Worm (Caenorhabditis elegans) whole organism, young adult: ENCODE results near the gene T01B4.3.

ENCODE experiments used
- F37B4.10 ChIP-seq: fragments of 200-800 bp; sonication (Bioruptor generic); IDR thresholded peaks from 2 replicates; pipeline ENCODE4 v1.3.6; 2022; ENCODE audit warnings: missing genetic modification characterization, missing compliant biosample characterization
- T26A5.8 ChIP-seq: sonication (generic microtip); optimal IDR thresholded peaks from 2 replicates; lab custom pipeline; 2016; ENCODE audit warnings: missing genetic modification characterization, missing compliant biosample characterization
- dpl-1 ChIP-seq: fragments of 150-350 bp; optimal IDR thresholded peaks from 2 replicates; lab custom pipeline; 2014; ENCODE audit warnings: missing biosample characterization, missing genetic modification reagents, missing genetic modification characterization
- lin-26 ChIP-seq: fragments of 200-800 bp; sonication (Bioruptor generic); IDR thresholded peaks from 2 replicates; pipeline ENCODE4 v1.3.6; 2022; ENCODE audit warnings: missing genetic modification reagents, missing genetic modification characterization, missing compliant biosample characterization
- madf-6 ChIP-seq: fragments of 200-800 bp; sonication (Bioruptor generic); IDR thresholded peaks from 2 replicates; pipeline ENCODE4 v1.3.6; 2022; ENCODE audit warnings: missing genetic modification reagents, missing genetic modification characterization, missing compliant biosample characterization
- snpc-1.1 ChIP-seq: sonication (generic microtip); optimal IDR thresholded peaks from 2 replicates; lab custom pipeline; 2017; ENCODE audit warnings: missing genetic modification characterization, mild to moderate bottlenecking, missing compliant biosample characterization, antibody characterized with exemption, moderate library complexity, missing genotype, missing genetic modification reagents; ENCODE audit not compliant: insufficient read depth
- unc-62 ChIP-seq: fragments of 150-350 bp; optimal IDR thresholded peaks from 2 replicates; lab custom pipeline; 2014; ENCODE audit warnings: missing biosample characterization, missing genetic modification reagents, missing genetic modification characterization

DNA sequence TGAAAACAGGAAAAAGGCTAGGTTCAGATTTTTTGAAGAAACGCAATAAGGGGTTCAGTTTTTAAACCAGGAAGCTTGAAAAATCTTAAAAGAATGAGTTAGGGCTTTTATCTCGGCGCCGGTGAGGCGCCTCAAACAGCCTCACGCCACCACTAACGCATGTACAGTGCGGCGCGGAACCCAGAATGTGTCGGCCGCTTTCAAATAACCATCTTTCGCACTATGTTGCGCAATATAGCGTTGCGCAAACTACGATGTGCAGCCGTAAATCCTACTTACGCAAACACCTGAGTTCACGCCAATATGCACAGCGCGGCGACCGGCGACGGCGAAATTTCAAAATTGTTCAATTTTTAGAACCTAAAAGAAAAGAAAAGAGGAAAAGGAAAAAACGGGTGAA lies 27.9 kb downstream of the T01B4.3 start:
- no peak for TF ChIP-seq unc-62 (GFP tag; lab: Kevin White, UChicago)
- TF ChIP-seq T26A5.8 (tag; lab: Kevin White, UChicago): no peak
- no peak for TF ChIP-seq dpl-1
- TF ChIP-seq lin-26 (GFP tag; lab: Robert Waterston, UW): no peak
- peak; percentile 70 for TF ChIP-seq snpc-1.1
- TF ChIP-seq F37B4.10 (GFP tag; lab: Robert Waterston, UW): no peak
- no peak for TF ChIP-seq madf-6
